Fruit fly (Drosophila melanogaster) whole organism, embryonic: ENCODE measurements around the gene nompC.

Experiments
- Atf6 ChIP-seq: fragments of 200-800 bp; sonication (Bioruptor generic); IDR thresholded peaks from 2 replicates; pipeline ENCODE4 v1.3.6; 2022; ENCODE audit warnings: missing biosample characterization, missing genetic modification characterization
- Awh ChIP-seq: fragments of 200-800 bp; sonication (Bioruptor generic); IDR thresholded peaks from 2 replicates; pipeline ENCODE4, ENCODE4 v1.3.6; 2022; ENCODE audit warnings: missing biosample characterization, missing genetic modification characterization
- Bteb2 ChIP-seq: fragments of 200-800 bp; sonication (Bioruptor generic); optimal IDR thresholded peaks from 2 replicates; lab custom pipeline; 2016; ENCODE audit warnings: missing biosample characterization, missing genetic modification characterization
- CG10979 ChIP-seq: fragments of 200-800 bp; sonication (Bioruptor generic); optimal IDR thresholded peaks from 2 replicates; lab custom pipeline; 2018; ENCODE audit warnings: missing biosample characterization, mild to moderate bottlenecking, missing genetic modification characterization, moderate library complexity
- CG12104 ChIP-seq: fragments of 200-800 bp; sonication (Bioruptor generic); optimal IDR thresholded peaks from 3 replicates; lab custom pipeline; 2016; ENCODE audit warnings: missing biosample characterization, missing genetic modification characterization
- CG12744 ChIP-seq: fragments of 200-800 bp; sonication (Bioruptor generic); optimal IDR thresholded peaks from 2 replicates; lab custom pipeline; 2016; ENCODE audit warnings: missing biosample characterization, missing genetic modification characterization
- CG12769 ChIP-seq: fragments of 200-800 bp; sonication (Bioruptor generic); optimal IDR thresholded peaks from 2 replicates; lab custom pipeline; 2019; ENCODE audit warnings: missing biosample characterization, mild to moderate bottlenecking, missing genetic modification characterization, moderate library complexity
- CG14050 ChIP-seq: fragments of 200-800 bp; sonication (Bioruptor generic); IDR thresholded peaks from 3 replicates; pipeline ENCODE4 v1.3.6; 2022; ENCODE audit warnings: missing biosample characterization, missing genetic modification characterization
- CG14441 ChIP-seq: fragments of 200-800 bp; sonication (Bioruptor generic); IDR thresholded peaks from 2 replicates; pipeline ENCODE4 v1.3.6; 2022; ENCODE audit warnings: missing biosample characterization, missing genetic modification characterization
- CG17328 ChIP-seq: fragments of 200-800 bp; sonication (Bioruptor generic); IDR thresholded peaks from 2 replicates; pipeline ENCODE4 v1.3.6; 2022; ENCODE audit warnings: missing biosample characterization, missing genetic modification characterization
- CG17359 ChIP-seq: fragments of 200-800 bp; sonication (Bioruptor generic); optimal IDR thresholded peaks from 3 replicates; lab custom pipeline; 2018; ENCODE audit warnings: missing biosample characterization, mild to moderate bottlenecking, missing genetic modification characterization, moderate library complexity
- CG17612 ChIP-seq: fragments of 200-800 bp; sonication (Bioruptor generic); IDR thresholded peaks from 2 replicates; pipeline ENCODE4 v1.3.6; 2022; ENCODE audit warnings: missing biosample characterization, missing genetic modification characterization
- CG18764 ChIP-seq: fragments of 200-800 bp; sonication (Bioruptor generic); optimal IDR thresholded peaks from 3 replicates; lab custom pipeline; 2016; ENCODE audit warnings: missing biosample characterization, missing genetic modification characterization
- CG2678 ChIP-seq: fragments of 200-800 bp; sonication (Bioruptor generic); optimal IDR thresholded peaks from 3 replicates; lab custom pipeline; 2019; ENCODE audit warnings: missing biosample characterization, mild to moderate bottlenecking, missing genetic modification characterization, moderate library complexity
- CG33557 ChIP-seq: fragments of 200-800 bp; sonication (Bioruptor generic); optimal IDR thresholded peaks from 2 replicates; lab custom pipeline; 2019; ENCODE audit warnings: missing biosample characterization, mild to moderate bottlenecking, missing genetic modification characterization, moderate library complexity
- CG6254 ChIP-seq: fragments of 200-800 bp; sonication (Bioruptor generic); optimal IDR thresholded peaks from 3 replicates; lab custom pipeline; 2017; ENCODE audit warnings: mild to moderate bottlenecking, missing biosample characterization, missing genetic modification reagents, missing genetic modification characterization
- CG7271 ChIP-seq: fragments of 200-800 bp; sonication (Bioruptor generic); optimal IDR thresholded peaks from 2 replicates; lab custom pipeline; 2018; ENCODE audit warnings: missing biosample characterization, mild to moderate bottlenecking, missing genetic modification characterization, moderate library complexity
- CG7745 ChIP-seq: fragments of 200-800 bp; sonication (Bioruptor generic); optimal IDR thresholded peaks from 2 replicates; lab custom pipeline; 2018; ENCODE audit warnings: missing biosample characterization, mild to moderate bottlenecking, missing genetic modification characterization, moderate library complexity
- CG7987 ChIP-seq: fragments of 200-800 bp; sonication (Bioruptor generic); optimal IDR thresholded peaks from 2 replicates; lab custom pipeline; 2018; ENCODE audit warnings: missing biosample characterization, mild to moderate bottlenecking, missing genetic modification characterization, moderate library complexity
- CG8290 ChIP-seq, 3 experiments: fragments of 200-800 bp; sonication (Bioruptor generic); optimal IDR thresholded peaks; 2 replicates each; lab custom pipeline; 2016 to 2019; ENCODE audit warnings: missing biosample characterization in 3 of 3, missing genetic modification characterization in 3 of 3, mild to moderate bottlenecking in 2 of 3, moderate library complexity in 1 of 3
- CG8765 ChIP-seq: fragments of 200-800 bp; sonication (Bioruptor generic); IDR thresholded peaks from 2 replicates; pipeline ENCODE4 v1.3.6; 2022; ENCODE audit warnings: missing biosample characterization, missing genetic modification characterization
- D ChIP-seq, 2 experiments: fragments of 200-800 bp in 1 of 2; fragments of >200 bp in 1 of 2; sonication (Bioruptor generic) in 1 of 2; optimal IDR thresholded peaks; 2 replicates in 1 of 2; 3 replicates in 1 of 2; lab custom pipeline; 2017; ENCODE audit warnings: mild to moderate bottlenecking in 1 of 2, missing biosample characterization in 1 of 2, missing genetic modification characterization in 1 of 2, missing genetic modification reagents in 1 of 2
- Dfd ChIP-seq, 2 experiments: fragments of >200 bp; optimal IDR thresholded peaks; 2 replicates each; lab custom pipeline; 2017; ENCODE audit warnings: missing biosample characterization in 2 of 2, missing genetic modification characterization in 2 of 2
- Dip2 ChIP-seq: fragments of 200-800 bp; sonication (Bioruptor generic); IDR thresholded peaks from 2 replicates; pipeline ENCODE4 v1.3.6; 2022; ENCODE audit warnings: missing biosample characterization, missing genetic modification characterization
- HLHmδ ChIP-seq: fragments of 200-800 bp; sonication (Bioruptor generic); optimal IDR thresholded peaks from 2 replicates; lab custom pipeline; 2018; ENCODE audit warnings: missing biosample characterization, mild to moderate bottlenecking, missing genetic modification characterization, moderate library complexity
- Hr3 ChIP-seq: fragments of 200-800 bp; sonication (Bioruptor generic); optimal IDR thresholded peaks from 3 replicates; lab custom pipeline; 2016; ENCODE audit warnings: missing biosample characterization, missing genetic modification characterization
- Hr39 ChIP-seq: fragments of >200 bp; optimal IDR thresholded peaks from 2 replicates; lab custom pipeline; 2017
- Lim3 ChIP-seq: fragments of 200-800 bp; sonication (Bioruptor generic); IDR thresholded peaks from 2 replicates; pipeline ENCODE4 v1.3.6; 2022; ENCODE audit warnings: missing biosample characterization, missing genetic modification characterization
- Med ChIP-seq: fragments of 200-800 bp; sonication (Bioruptor generic); peaks from one replicate; lab custom pipeline; 2016; ENCODE audit warnings: missing biosample characterization, missing genetic modification characterization, mild to moderate bottlenecking, inconsistent platforms, moderate library complexity
- Pdp1 ChIP-seq, 2 experiments: fragments of 200-800 bp; sonication (Bioruptor generic); optimal IDR thresholded peaks; 3 replicates each; lab custom pipeline; 2016; ENCODE audit warnings: missing biosample characterization in 2 of 2, missing genetic modification characterization in 2 of 2, mild to moderate bottlenecking in 1 of 2, moderate library complexity in 1 of 2
- Scr ChIP-seq: fragments of 200-800 bp; sonication (Bioruptor generic); IDR thresholded peaks from 2 replicates; pipeline ENCODE4 v1.3.6; 2022; ENCODE audit warnings: missing biosample characterization, missing genetic modification characterization; ENCODE audit not compliant: partially characterized antibody
- Spps ChIP-seq: fragments of 200-800 bp; sonication (Bioruptor generic); optimal IDR thresholded peaks from 2 replicates; lab custom pipeline; 2018; ENCODE audit warnings: missing biosample characterization, mild to moderate bottlenecking, missing genetic modification characterization
- Xrp1 ChIP-seq: fragments of 200-800 bp; sonication (Bioruptor generic); IDR thresholded peaks from 2 replicates; pipeline ENCODE4 v1.3.6; 2022; ENCODE audit warnings: missing biosample characterization, missing genetic modification characterization
- ase ChIP-seq: fragments of 200-800 bp; sonication (Bioruptor generic); IDR thresholded peaks from 3 replicates; pipeline ENCODE4 v1.3.6; 2022; ENCODE audit warnings: missing biosample characterization, missing genetic modification characterization
- chn ChIP-seq: fragments of 200-800 bp; sonication (Bioruptor generic); optimal IDR thresholded peaks from 2 replicates; lab custom pipeline; 2016; ENCODE audit warnings: missing biosample characterization, missing genetic modification characterization
- crol ChIP-seq: fragments of 200-800 bp; sonication (Bioruptor generic); IDR thresholded peaks from 2 replicates; pipeline ENCODE4 v1.3.6; 2022; ENCODE audit warnings: missing biosample characterization, missing genetic modification characterization
- eyg ChIP-seq: fragments of 200-800 bp; sonication (Bioruptor generic); optimal IDR thresholded peaks from 3 replicates; lab custom pipeline; 2016; ENCODE audit warnings: missing biosample characterization, missing genetic modification characterization
- ftz-f1 ChIP-seq: fragments of 200-800 bp; sonication (Bioruptor generic); optimal IDR thresholded peaks from 2 replicates; lab custom pipeline; 2016; ENCODE audit warnings: missing biosample characterization, missing genetic modification characterization
- grn ChIP-seq: fragments of 200-800 bp; sonication (Bioruptor generic); optimal IDR thresholded peaks from 3 replicates; lab custom pipeline; 2017; ENCODE audit warnings: missing biosample characterization, missing genetic modification characterization
- h ChIP-seq: fragments of >200 bp; optimal IDR thresholded peaks from 2 replicates; lab custom pipeline; 2017
- hth ChIP-seq: fragments of >200 bp; optimal IDR thresholded peaks from 2 replicates; lab custom pipeline; 2017; ENCODE audit warnings: inconsistent platforms
- ind ChIP-seq: fragments of 200-800 bp; sonication (Bioruptor generic); optimal IDR thresholded peaks from 3 replicates; lab custom pipeline; 2016; ENCODE audit warnings: missing biosample characterization, missing genetic modification characterization
- inv ChIP-seq: fragments of 200-800 bp; sonication (Bioruptor generic); IDR thresholded peaks from 2 replicates; pipeline ENCODE4 v1.3.6; 2022; ENCODE audit warnings: missing biosample characterization, missing genetic modification characterization; ENCODE audit not compliant: partially characterized antibody
- ken ChIP-seq: fragments of 200-800 bp; sonication (Bioruptor generic); IDR thresholded peaks from 3 replicates; pipeline ENCODE4 v1.3.6; 2022; ENCODE audit warnings: missing biosample characterization, missing genetic modification characterization
- maf-S ChIP-seq: fragments of 200-800 bp; sonication (Bioruptor generic); optimal IDR thresholded peaks from 2 replicates; lab custom pipeline; 2016; ENCODE audit warnings: missing biosample characterization, missing genetic modification characterization
- mam ChIP-seq: fragments of 200-800 bp; sonication (Bioruptor generic); optimal IDR thresholded peaks from 3 replicates; lab custom pipeline; 2016; ENCODE audit warnings: missing biosample characterization, missing genetic modification characterization
- odd ChIP-seq: fragments of 200-800 bp; sonication (Bioruptor generic); optimal IDR thresholded peaks from 2 replicates; lab custom pipeline; 2017; ENCODE audit warnings: missing biosample characterization, mild to moderate bottlenecking, missing genetic modification characterization
- p53 ChIP-seq: fragments of 200-800 bp; sonication (Bioruptor generic); optimal IDR thresholded peaks from 2 replicates; lab custom pipeline; 2016; ENCODE audit warnings: missing biosample characterization, missing genetic modification characterization
- so ChIP-seq: fragments of 200-800 bp; sonication (Bioruptor generic); IDR thresholded peaks from 3 replicates; pipeline ENCODE4 v1.3.6; 2022; ENCODE audit warnings: missing biosample characterization, missing genetic modification characterization
- tgo ChIP-seq: fragments of 200-800 bp; sonication (Bioruptor generic); IDR thresholded peaks from 3 replicates; pipeline ENCODE4 v1.3.6; 2022; ENCODE audit warnings: missing biosample characterization, missing genetic modification characterization
- tio ChIP-seq: fragments of 200-800 bp; sonication (Bioruptor generic); optimal IDR thresholded peaks from 2 replicates; lab custom pipeline; 2017; ENCODE audit warnings: missing biosample characterization, missing genetic modification characterization, inconsistent platforms
- toy ChIP-seq: fragments of 200-800 bp; sonication (Bioruptor generic); IDR thresholded peaks from 2 replicates; pipeline ENCODE4 v1.3.6; 2022; ENCODE audit warnings: missing biosample characterization, missing genetic modification characterization
- zen2 ChIP-seq: fragments of 200-800 bp; sonication (Bioruptor generic); IDR thresholded peaks from 3 replicates; pipeline ENCODE4 v1.3.6; 2022; ENCODE audit warnings: missing biosample characterization, missing genetic modification characterization; ENCODE audit not compliant: partially characterized antibody

The nompC gene

DNA sequence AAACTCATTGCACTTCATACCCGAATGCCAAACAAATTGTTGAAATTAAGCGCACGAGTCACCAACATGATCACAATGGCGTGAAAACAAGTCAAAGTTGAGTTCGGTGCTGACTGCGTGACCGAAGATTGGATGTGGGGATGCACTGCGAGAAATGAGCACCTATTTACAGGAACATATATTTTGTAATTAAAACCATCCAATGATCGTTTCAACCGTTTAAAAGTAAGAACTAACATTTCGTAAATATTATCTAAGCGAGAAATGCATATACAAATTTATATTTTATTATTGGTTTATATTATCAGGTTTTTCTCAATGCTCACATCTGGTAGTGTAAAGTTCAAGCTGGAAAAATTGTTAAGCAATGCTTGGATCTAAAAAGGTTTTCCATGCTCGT, 32.8 kb downstream of the nompC start (continued):
- peak; percentile 53; the same call in 1 of the 2 replicates for TF ChIP-seq Xrp1 (GFP tag; lab: Robert Waterston, UW)
- no peak for TF ChIP-seq CG12744 (GFP tag; lab: Kevin White, UChicago)
- TF ChIP-seq crol (GFP tag; lab: Robert Waterston, UW), result no peak
- no peak for TF ChIP-seq CG17612 (GFP tag; lab: Robert Waterston, UW)
- no peak for TF ChIP-seq mam (GFP tag; lab: Kevin White, UChicago)
- no peak for TF ChIP-seq Hr3 (GFP tag; lab: Kevin White, UChicago)
- TF ChIP-seq Awh (GFP tag; lab: Robert Waterston, UW), result peak; percentile 35; the same call in 1 of the 2 replicates
- TF ChIP-seq CG7271, result no peak
- TF ChIP-seq eyg (GFP tag; lab: Kevin White, UChicago), result no peak
- no peak for TF ChIP-seq Hr39
- TF ChIP-seq CG14441 (GFP tag; lab: Robert Waterston, UW), result no peak
- TF ChIP-seq CG18764 (GFP tag; lab: Kevin White, UChicago), result no peak
- TF ChIP-seq Pdp1 (GFP tag; optimal IDR thresholded peaks at IDR 0.05; lab: Kevin White, UChicago), result no peak
- TF ChIP-seq tgo (GFP tag; lab: Robert Waterston, UW), result no peak
- TF ChIP-seq CG7745 (tag; lab: Kevin White, UChicago), result no peak
- TF ChIP-seq CG33557 (GFP tag; lab: Kevin White, UChicago), result no peak
- TF ChIP-seq ind (GFP tag; lab: Kevin White, UChicago), result no peak
- no peak for TF ChIP-seq ftz-f1 (GFP tag; lab: Kevin White, UChicago)
- TF ChIP-seq p53 (GFP tag; lab: Kevin White, UChicago), result no peak
- no peak for TF ChIP-seq CG12769 (tag; lab: Kevin White, UChicago)
- TF ChIP-seq CG8290 (GFP tag; optimal IDR thresholded peaks at IDR 0.05; lab: Kevin White, UChicago), result no peak
- no peak for TF ChIP-seq CG8290 (tag; optimal IDR thresholded peaks at IDR 0.05; lab: Kevin White, UChicago)
- no peak for TF ChIP-seq Scr
- TF ChIP-seq D (optimal IDR thresholded peaks at IDR 0.05; lab: Kevin White, UChicago), result no peak
- TF ChIP-seq D (GFP tag; optimal IDR thresholded peaks at IDR 0.05; lab: Kevin White, UChicago), result peak; percentile 11
- no peak for TF ChIP-seq Dip2 (GFP tag; lab: Robert Waterston, UW)
- no peak for TF ChIP-seq CG12104
- peak; percentile 28 for TF ChIP-seq Spps (tag; lab: Kevin White, UChicago)
- TF ChIP-seq HLHmδ (GFP tag; lab: Kevin White, UChicago), result no peak
- no peak for TF ChIP-seq CG8765 (GFP tag; lab: Robert Waterston, UW)
- no peak for TF ChIP-seq Atf6 (GFP tag; lab: Robert Waterston, UW)
- no peak for TF ChIP-seq CG17359 (tag; lab: Kevin White, UChicago)
- no peak for TF ChIP-seq odd (GFP tag; lab: Kevin White, UChicago)
- TF ChIP-seq tio (GFP tag; lab: Kevin White, UChicago), result no peak
- no peak for TF ChIP-seq inv (GFP tag; lab: Robert Waterston, UW)
- no peak for TF ChIP-seq so
- TF ChIP-seq toy (GFP tag; lab: Robert Waterston, UW), result no peak
- TF ChIP-seq CG17328, result no peak
- TF ChIP-seq h, result no peak
- no peak for TF ChIP-seq maf-S (GFP tag; lab: Kevin White, UChicago)
- TF ChIP-seq Lim3 (GFP tag; lab: Robert Waterston, UW), result no peak
- TF ChIP-seq Med (GFP tag; lab: Kevin White, UChicago), result peak; percentile 49
- no peak for TF ChIP-seq CG14050 (GFP tag; lab: Robert Waterston, UW)
- no peak for TF ChIP-seq CG6254
- TF ChIP-seq ken (GFP tag; lab: Robert Waterston, UW), result no peak
- no peak for TF ChIP-seq ase
- TF ChIP-seq CG2678 (tag; lab: Kevin White, UChicago), result peak; percentile 29
- TF ChIP-seq CG10979, result peak; percentile 47
- TF ChIP-seq Bteb2 (GFP tag; lab: Kevin White, UChicago), result no peak
- no peak for TF ChIP-seq Dfd (GFP tag; optimal IDR thresholded peaks at IDR 0.05; lab: Kevin White, UChicago)
- no peak for TF ChIP-seq zen2 (GFP tag; lab: Robert Waterston, UW)
- no peak for TF ChIP-seq CG7987
- no peak for TF ChIP-seq grn (GFP tag; lab: Kevin White, UChicago)
- TF ChIP-seq chn, result no peak
- TF ChIP-seq hth (lab: Kevin White, UChicago), result no peak
